Worm (Caenorhabditis elegans): ENCODE data around the gene H23N18.6.
A peak's percentile ranks its signal among the peaks of the same experiment; 100 is the strongest.

Gene H23N18.6

DNA sequence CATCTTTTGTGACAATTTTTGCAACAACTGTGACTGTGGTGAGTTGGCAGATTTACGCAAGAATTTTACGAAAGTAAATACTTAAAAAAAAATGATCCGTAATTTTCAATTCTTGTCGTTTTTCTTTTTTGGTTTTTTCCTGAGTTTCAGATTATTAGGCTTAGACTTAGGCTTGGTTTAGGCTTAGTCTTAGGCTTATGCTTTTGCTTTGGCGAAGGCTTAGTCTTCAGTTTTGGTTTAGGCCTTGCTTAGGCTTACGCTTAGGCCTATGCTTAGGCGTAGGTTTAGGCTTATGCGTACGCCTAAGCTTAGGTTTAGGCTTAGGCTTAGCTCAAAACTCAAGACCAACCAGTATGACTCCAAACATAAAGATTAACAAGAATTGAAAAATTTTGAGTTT is 42.7 kb upstream of the H23N18.6 start:
- TF ChIP-seq snpc-4 (tag; optimal IDR thresholded peaks at IDR 0.05): no peak
- no peak for TF ChIP-seq hlh-17 (GFP tag; optimal IDR thresholded peaks at IDR 0.05; ENCODE audit: borderline replicate concordance)
- no peak for TF ChIP-seq ceh-88 (GFP tag; IDR thresholded peaks at IDR 0.05)

DNA sequence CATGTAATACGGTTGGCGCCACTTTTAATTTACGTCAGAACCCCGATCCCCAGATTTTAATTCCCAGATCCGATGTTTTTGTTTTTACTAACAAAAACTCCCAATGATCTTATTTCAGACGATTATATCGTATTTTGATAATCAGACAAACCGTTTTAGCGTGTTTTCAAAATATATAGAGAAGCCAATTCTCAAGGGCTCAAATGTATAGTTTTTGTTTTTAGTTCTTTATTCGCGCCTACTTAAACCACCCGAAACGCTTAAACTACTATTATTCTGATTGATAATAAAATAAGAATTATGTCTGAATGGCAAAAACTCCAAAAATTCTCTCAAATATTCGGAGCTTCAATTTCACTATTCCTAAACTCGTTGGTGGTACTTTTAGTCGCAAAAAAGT is 41.6 kb upstream of the H23N18.6 start, which contains the start of gene str-208:
TSS of gene str-208 (plus strand) at position 301 of the 400 bp plus-strand sequence.
- TF ChIP-seq sptf-1 (tag; optimal IDR thresholded peaks at IDR 0.05) (no peak), unc-86 (tag; optimal IDR thresholded peaks at IDR 0.05) (no peak), lin-15B (tag; optimal IDR thresholded peaks at IDR 0.05) (no peak), efl-1 (optimal IDR thresholded peaks at IDR 0.05) (no peak), efl-1 (GFP tag; optimal IDR thresholded peaks at IDR 0.05 in 1 of 2) (peak in 1 of 2 experiments; percentile 4)

DNA sequence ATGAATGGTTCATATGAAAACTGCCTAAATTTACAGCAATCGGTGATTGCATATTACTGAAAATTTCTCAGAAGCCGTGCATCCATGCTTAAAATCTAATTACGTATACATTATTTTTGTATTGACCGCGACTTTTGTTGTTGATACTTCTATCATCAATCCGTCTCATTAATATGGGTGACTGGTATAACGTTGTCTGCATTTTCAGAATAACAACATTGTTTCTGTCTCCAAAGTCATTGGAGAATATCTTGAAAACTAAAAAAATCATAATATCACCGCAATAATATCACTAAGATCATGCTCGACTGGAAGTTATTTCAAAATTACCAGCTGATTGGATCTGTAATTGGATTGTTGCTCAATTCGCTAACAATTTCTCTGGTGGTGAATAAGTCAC is 36.6 kb upstream of the H23N18.6 start, which contains the start of gene str-207:
TSS of gene str-207 (plus strand) at position 301 of the 400 bp plus-strand sequence.
- TF ChIP-seq efl-1 (optimal IDR thresholded peaks at IDR 0.05): no peak
- peak in 1 of 2 experiments; percentile 63 for TF ChIP-seq efl-1 (GFP tag; optimal IDR thresholded peaks at IDR 0.05 in 1 of 2)
- TF ChIP-seq nhr-77 (tag; optimal IDR thresholded peaks at IDR 0.05): no peak
- TF ChIP-seq ceh-82 (tag; optimal IDR thresholded peaks at IDR 0.05): no peak

DNA sequence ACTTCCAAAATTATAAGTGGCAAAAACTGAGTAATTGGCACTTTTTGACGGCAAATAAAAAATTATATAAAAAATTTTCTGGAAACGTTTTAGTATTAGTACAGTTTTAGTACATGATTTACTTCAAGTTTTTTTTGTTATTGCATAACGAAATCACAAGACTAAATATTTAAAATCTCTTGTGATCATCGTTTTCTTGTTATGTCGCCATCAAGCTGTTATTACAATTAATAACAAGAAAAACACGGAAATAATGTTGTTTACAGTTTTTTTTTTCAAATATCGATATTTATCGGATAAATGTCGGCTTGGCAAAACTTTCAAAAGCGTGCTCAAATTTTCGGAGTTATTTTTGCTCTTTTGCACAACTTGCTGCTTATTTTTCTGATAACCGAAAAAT is 33.8 kb upstream of the H23N18.6 start, which contains the start of gene str-209:
TSS of gene str-209 (plus strand) at position 301 of the 400 bp plus-strand sequence.
- TF ChIP-seq nhr-12 (tag; optimal IDR thresholded peaks at IDR 0.05): no peak
- TF ChIP-seq alr-1 (tag; optimal IDR thresholded peaks at IDR 0.05; ENCODE audit: borderline replicate concordance): no peak

DNA sequence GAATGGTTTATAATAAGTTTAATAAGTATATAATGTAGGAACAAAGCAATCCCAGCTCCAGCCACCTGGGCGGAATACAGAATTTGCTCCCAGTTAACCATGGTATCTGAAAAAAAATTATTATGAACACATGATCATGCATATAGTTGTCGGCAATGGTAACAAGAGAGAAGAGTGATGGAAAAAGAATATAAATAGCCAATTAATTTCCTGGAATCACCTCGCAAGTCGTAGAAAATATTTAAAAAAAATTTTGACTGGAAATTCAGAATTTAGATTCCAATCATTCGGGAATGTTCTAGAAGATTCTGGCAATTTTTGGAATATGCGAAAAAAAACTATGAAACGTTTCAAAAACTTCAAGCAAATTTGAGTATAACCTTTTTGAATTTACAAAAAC is 29.3 kb upstream of the H23N18.6 start, which contains the start of gene str-211:
TSS of gene str-211 (minus strand) at position 101 of the 400 bp plus-strand sequence.
- TF ChIP-seq lir-3 (tag; optimal IDR thresholded peaks at IDR 0.05; ENCODE audit: poor library complexity) (no peak), ztf-4 (tag; optimal IDR thresholded peaks at IDR 0.05) (no peak), aly-2 (tag; optimal IDR thresholded peaks at IDR 0.05) (no peak), nhr-76 (tag; optimal IDR thresholded peaks at IDR 0.05) (no peak), xbp-1 (tag; optimal IDR thresholded peaks at IDR 0.05) (no peak), swsn-7 (tag; optimal IDR thresholded peaks at IDR 0.05) (no peak), lsy-2 (tag; optimal IDR thresholded peaks at IDR 0.05) (no peak), mdl-1 (tag; optimal IDR thresholded peaks at IDR 0.05) (no peak), mef-2 (tag; optimal IDR thresholded peaks at IDR 0.05) (no peak), nhr-19 (GFP tag; conservative IDR thresholded peaks at IDR 0.05) (no peak), pax-3 (tag; optimal IDR thresholded peaks at IDR 0.05) (no peak), blmp-1 (tag; optimal IDR thresholded peaks at IDR 0.05) (no peak), Y116A8C.19 (tag; optimal IDR thresholded peaks at IDR 0.05; ENCODE audit: borderline replicate concordance) (no peak), efl-3 (GFP tag; optimal IDR thresholded peaks at IDR 0.05) (no peak), nhr-237 (tag; optimal IDR thresholded peaks at IDR 0.05) (no peak), rnt-1 (tag; optimal IDR thresholded peaks at IDR 0.05) (no peak), unc-86 (tag; optimal IDR thresholded peaks at IDR 0.05) (no peak), unc-30 (tag; optimal IDR thresholded peaks at IDR 0.05) (no peak)

DNA sequence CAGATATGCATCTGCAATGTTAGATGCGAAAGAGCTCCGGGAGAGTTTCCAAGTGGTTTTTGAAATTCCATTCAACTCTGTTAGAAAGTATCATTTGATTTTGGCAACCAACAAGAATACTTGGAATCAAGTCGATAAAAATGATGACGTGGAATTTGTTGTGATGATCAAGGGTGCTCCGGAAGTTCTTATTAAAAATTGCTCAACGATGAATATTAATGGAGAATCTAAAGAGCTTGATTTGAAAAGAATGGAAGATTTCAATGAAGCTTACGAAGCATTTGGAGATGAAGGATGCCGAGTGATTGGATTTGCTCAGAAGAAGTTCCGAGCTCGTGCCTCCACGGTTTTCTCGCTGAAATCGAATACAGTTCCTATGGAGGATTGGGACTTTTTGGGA is 22.5 kb upstream of the H23N18.6 start:
- no peak for TF ChIP-seq nhr-71 (tag; optimal IDR thresholded peaks at IDR 0.05)
- TF ChIP-seq alr-1 (tag; optimal IDR thresholded peaks at IDR 0.05; ENCODE audit: borderline replicate concordance): no peak
- TF ChIP-seq sptf-1 (tag; optimal IDR thresholded peaks at IDR 0.05): no peak
- no peak for TF ChIP-seq lin-35 (GFP tag; optimal IDR thresholded peaks at IDR 0.05)
- no peak for TF ChIP-seq ces-1 (GFP tag; optimal IDR thresholded peaks at IDR 0.05)
- TF ChIP-seq pqm-1 (tag; optimal IDR thresholded peaks at IDR 0.05): no peak
- no peak for TF ChIP-seq nhr-19 (GFP tag; conservative IDR thresholded peaks at IDR 0.05)
- no peak for TF ChIP-seq pag-3 (tag; optimal IDR thresholded peaks at IDR 0.05; ENCODE audit: borderline replicate concordance, insufficient read depth)
- TF ChIP-seq nhr-47 (tag; optimal IDR thresholded peaks at IDR 0.05): no peak
- no peak for TF ChIP-seq swsn-7 (tag; optimal IDR thresholded peaks at IDR 0.05)
- no peak for TF ChIP-seq ama-1 (optimal IDR thresholded peaks at IDR 0.05)
- no peak for TF ChIP-seq mab-9 (GFP tag; IDR thresholded peaks at IDR 0.05)
- TF ChIP-seq C34B4.2 (tag; optimal IDR thresholded peaks at IDR 0.05): no peak
- no peak for TF ChIP-seq unc-130 (tag; optimal IDR thresholded peaks at IDR 0.05)
- no peak for TF ChIP-seq nhr-85 (tag)
- TF ChIP-seq jun-1 (tag; optimal IDR thresholded peaks at IDR 0.05): no peak
- no peak for TF ChIP-seq ceh-8 (GFP tag; optimal IDR thresholded peaks at IDR 0.05)
- no peak for TF ChIP-seq nhr-76 (tag; optimal IDR thresholded peaks at IDR 0.05)
- TF ChIP-seq hpl-2 (GFP tag; optimal IDR thresholded peaks at IDR 0.05): no peak
